Worm (Caenorhabditis elegans) whole organism, midembryonic: Measurements from ENCODE around the gene unc-6.

Experiments
- T22C8.4 ChIP-seq: fragments of 200-800 bp; sonication (Bioruptor generic); IDR thresholded peaks from 2 replicates; pipeline ENCODE4 v1.3.6; 2022; ENCODE audit warnings: missing genetic modification characterization, missing compliant biosample characterization
- cog-1 ChIP-seq: sonication (generic microtip); optimal IDR thresholded peaks from 2 replicates; lab custom pipeline; 2016; ENCODE audit warnings: missing genetic modification characterization, missing compliant biosample characterization
- flt-1 ChIP-seq: fragments of 200-800 bp; sonication (Bioruptor generic); IDR thresholded peaks from 2 replicates; pipeline ENCODE4 v1.3.6; 2022; ENCODE audit warnings: missing genetic modification characterization, missing compliant biosample characterization
- klf-2 ChIP-seq: fragments of 200-800 bp; sonication (Bioruptor generic); conservative IDR thresholded peaks from 2 replicates; pipeline ENCODE4 v1.3.6; 2022; ENCODE audit warnings: missing genetic modification reagents, missing genetic modification characterization, missing compliant biosample characterization
- med-1 ChIP-seq: sonication (generic microtip); optimal IDR thresholded peaks from 2 replicates; lab custom pipeline; 2017; ENCODE audit warnings: missing genetic modification characterization, mild to moderate bottlenecking, missing compliant biosample characterization, antibody characterized with exemption, missing genetic modification reagents; ENCODE audit not compliant: insufficient read depth
- ref-1 ChIP-seq: fragments of 200-800 bp; sonication (Bioruptor generic); conservative IDR thresholded peaks from 2 replicates; pipeline ENCODE4 v1.3.6; 2022; ENCODE audit warnings: missing genetic modification reagents, missing genetic modification characterization, missing compliant biosample characterization
- tab-1 ChIP-seq: fragments of 200-800 bp; sonication (Bioruptor generic); IDR thresholded peaks from 2 replicates; pipeline ENCODE4 v1.3.6; 2022; ENCODE audit warnings: missing genetic modification characterization, missing compliant biosample characterization
- ztf-23 ChIP-seq: fragments of 200-800 bp; sonication (Bioruptor generic); IDR thresholded peaks from 2 replicates; pipeline ENCODE4 v1.3.6; 2022; ENCODE audit warnings: missing genetic modification reagents, missing genetic modification characterization, missing compliant biosample characterization
- ztf-29 ChIP-seq: fragments of 200-800 bp; sonication (Bioruptor generic); IDR thresholded peaks from 2 replicates; pipeline ENCODE4 v1.3.6; 2022; ENCODE audit warnings: missing genetic modification reagents, missing genetic modification characterization, missing compliant biosample characterization

The unc-6 gene

DNA sequence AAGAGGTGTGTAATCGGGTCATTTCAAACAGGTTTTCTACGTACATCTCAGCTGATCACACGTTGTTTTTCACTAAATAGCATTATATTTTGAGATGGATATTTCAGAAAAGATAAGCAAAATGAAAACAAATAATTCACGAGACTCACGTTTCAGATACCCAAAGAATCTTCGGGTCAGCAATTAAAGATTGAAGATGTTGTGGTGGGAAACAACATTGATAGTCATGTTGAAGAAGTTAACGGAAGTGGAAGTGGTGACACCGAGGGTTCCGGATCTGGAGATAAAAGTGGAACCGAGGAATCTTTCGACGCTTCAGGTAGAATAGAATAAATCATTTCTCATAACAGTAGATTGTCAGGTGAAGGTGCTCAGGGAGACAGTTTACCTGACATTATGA is 51.3 kb downstream of the unc-6 start:
- TF ChIP-seq tab-1 (GFP tag; lab: Robert Waterston, UW) (no peak), klf-2 (GFP tag; lab: Robert Waterston, UW) (no peak), ztf-23 (GFP tag; lab: Robert Waterston, UW) (no peak), ztf-29 (GFP tag; lab: Robert Waterston, UW) (no peak), ref-1 (GFP tag; lab: Robert Waterston, UW) (no peak), flt-1 (no peak), T22C8.4 (GFP tag; lab: Robert Waterston, UW) (no peak), med-1 (no peak), cog-1 (tag; lab: Kevin White, UChicago) (no peak)

DNA sequence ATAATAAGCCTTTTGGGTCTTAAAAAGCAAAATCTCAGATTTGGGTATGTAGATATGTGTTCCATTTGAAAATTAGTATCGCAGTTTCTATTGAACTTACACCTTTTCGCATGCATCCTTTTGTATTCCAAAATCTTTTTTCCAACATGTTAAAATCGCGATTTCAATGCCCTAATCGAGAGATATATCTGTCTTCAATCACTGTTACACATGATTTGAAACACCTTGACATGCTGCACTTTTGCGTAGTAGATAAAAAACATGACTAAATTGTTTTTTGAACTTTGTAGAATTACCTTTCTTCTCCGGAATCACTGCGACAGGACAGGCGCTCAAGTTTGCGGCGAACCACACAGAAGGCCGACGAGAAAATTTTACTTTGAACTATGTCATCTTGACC is 52.2 kb downstream of the unc-6 start:
- TF ChIP-seq ztf-29 (GFP tag; lab: Robert Waterston, UW) (no peak), klf-2 (GFP tag; lab: Robert Waterston, UW) (no peak), cog-1 (tag; lab: Kevin White, UChicago) (no peak)
